Fruit fly (Drosophila melanogaster) whole organism: ENCODE measurements around the gene inaF-A.

Experiments used
- CG8478 ChIP-seq: fragments of >200 bp; optimal IDR thresholded peaks from 2 replicates; lab custom pipeline; 2018; ENCODE audit warnings: inconsistent platforms
- Dll ChIP-seq: fragments of >200 bp; optimal IDR thresholded peaks from 2 replicates; lab custom pipeline; 2017
- EcR ChIP-seq, 2 experiments: fragments of >200 bp; optimal IDR thresholded peaks; 2 replicates each; lab custom pipeline; 2017; ENCODE audit warnings: missing biosample characterization in 2 of 2, missing genetic modification characterization in 2 of 2, missing genetic modification reagents in 2 of 2
- pan ChIP-seq: fragments of >200 bp; optimal IDR thresholded peaks from 2 replicates; lab custom pipeline; 2017
- psq ChIP-seq: fragments of >200 bp; optimal IDR thresholded peaks from 2 replicates; lab custom pipeline; 2017
- usp ChIP-seq: fragments of >200 bp; optimal IDR thresholded peaks from 2 replicates; lab custom pipeline; 2017; ENCODE audit warnings: missing biosample characterization, missing genetic modification characterization, mixed read lengths

DNA sequence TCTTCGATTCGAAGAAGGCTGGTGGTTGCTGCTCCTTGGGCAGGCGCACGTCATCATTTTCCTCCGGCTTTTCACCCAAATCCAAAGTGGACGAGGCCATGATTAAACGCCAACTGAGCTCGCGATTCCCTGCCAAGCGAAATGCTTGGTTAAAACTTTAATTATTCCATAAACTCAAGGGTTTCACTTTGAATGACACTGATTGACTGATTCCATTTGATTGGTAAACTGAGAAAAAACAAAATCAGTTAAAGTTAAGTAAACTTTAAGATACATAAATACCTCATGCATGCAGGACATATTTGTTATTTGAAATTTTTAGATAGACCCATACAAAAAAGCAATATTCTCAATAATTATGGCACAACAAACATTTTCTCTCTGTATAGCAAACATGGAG lies at the start of gene inaF-A:
- TF ChIP-seq CG8478 (lab: Kevin White, UChicago): no peak
- TF ChIP-seq pan (lab: Kevin White, UChicago): no peak
- no peak for TF ChIP-seq EcR (GFP tag; optimal IDR thresholded peaks at IDR 0.05; lab: Kevin White, UChicago)
- no peak for TF ChIP-seq psq
- no peak for TF ChIP-seq usp (GFP tag; lab: Kevin White, UChicago)
- no peak for TF ChIP-seq Dll (lab: Kevin White, UChicago)
